Worm (Caenorhabditis elegans): ENCODE measurements around the gene pfd-4.
A peak's percentile ranks its signal among the peaks of the same experiment; 100 is the strongest.

The pfd-4 gene

ce11 chrIV:11287511-11287910 is 27.5 kb upstream of the pfd-4 start, which contains the start of gene F54D1.6:
Gene F54D1.6, plus strand, starts transcription at chrIV:11287811.
- TF ChIP-seq Y56A3A.18 (GFP tag; IDR thresholded peaks at IDR 0.05) (no peak), cebp-1 (GFP tag; IDR thresholded peaks at IDR 0.05) (no peak), cebp-1 (tag; optimal IDR thresholded peaks at IDR 0.05) (no peak), lsl-1 (GFP tag; optimal IDR thresholded peaks at IDR 0.05) (no peak), sdz-38 (tag; optimal IDR thresholded peaks at IDR 0.05) (no peak), egl-18 (GFP tag; IDR thresholded peaks at IDR 0.05) (no peak), ets-4 (GFP tag; optimal IDR thresholded peaks at IDR 0.05) (no peak), nhr-179 (tag; optimal IDR thresholded peaks at IDR 0.05) (no peak), ztf-28 (GFP tag; IDR thresholded peaks at IDR 0.05) (no peak), hlh-12 (tag; optimal IDR thresholded peaks at IDR 0.05) (no peak), nfya-1 (tag; optimal IDR thresholded peaks at IDR 0.05; ENCODE audit: borderline replicate concordance, insufficient read depth) (no peak), nhr-80 (tag; optimal IDR thresholded peaks at IDR 0.05) (no peak), attf-3 (GFP tag; conservative IDR thresholded peaks at IDR 0.05) (no peak), ceh-79 (tag; optimal IDR thresholded peaks at IDR 0.05) (no peak)

ce11 chrIV:11288965-11289364 is 26.0 kb upstream of the pfd-4 start:
- TF ChIP-seq let-607 (tag; optimal IDR thresholded peaks at IDR 0.05) (no peak), nhr-80 (tag; optimal IDR thresholded peaks at IDR 0.05) (peak; percentile 91), rpc-1 (optimal IDR thresholded peaks at IDR 0.05) (no peak), rpc-1 (tag; optimal IDR thresholded peaks at IDR 0.05) (no peak), dox-1 (GFP tag; IDR thresholded peaks at IDR 0.05) (peak; percentile 62), ztf-25 (GFP tag; IDR thresholded peaks at IDR 0.05) (no peak), Y79H2A.3 (GFP tag; conservative IDR thresholded peaks at IDR 0.05) (no peak), tbp1 (GFP tag; optimal IDR thresholded peaks at IDR 0.05) (peak; percentile 21), cebp-1 (GFP tag; IDR thresholded peaks at IDR 0.05) (no peak), cebp-1 (tag; optimal IDR thresholded peaks at IDR 0.05) (peak; percentile 32), ets-4 (GFP tag; optimal IDR thresholded peaks at IDR 0.05) (peak; percentile 46)

- TF ChIP-seq lin-35 (GFP tag; optimal IDR thresholded peaks at IDR 0.05) (no peak), lin-26 (GFP tag; IDR thresholded peaks at IDR 0.05) (no peak), F55B11.4 (tag; optimal IDR thresholded peaks at IDR 0.05; ENCODE audit: borderline replicate concordance, insufficient read depth) (no peak), hrde-1 (tag; optimal IDR thresholded peaks at IDR 0.05; ENCODE audit: borderline replicate concordance) (no peak), efl-1 (GFP tag; optimal IDR thresholded peaks at IDR 0.05) (no peak), Y67H2A.10 (GFP tag; conservative IDR thresholded peaks at IDR 0.05) (no peak), bed-1 (GFP tag; IDR thresholded peaks at IDR 0.05) (no peak), hlh-26 (GFP tag; conservative IDR thresholded peaks at IDR 0.05) (no peak), sptf-2 (GFP tag; optimal IDR thresholded peaks at IDR 0.05) (no peak), mcd-1 (GFP tag; IDR thresholded peaks at IDR 0.05) (no peak), rpc-1 (optimal IDR thresholded peaks at IDR 0.05) (no peak), rpc-1 (tag; optimal IDR thresholded peaks at IDR 0.05) (no peak), tlf-1 (GFP tag; optimal IDR thresholded peaks at IDR 0.05) (no peak), egl-44 (GFP tag; IDR thresholded peaks at IDR 0.05) (no peak), lin-40 (tag; optimal IDR thresholded peaks at IDR 0.05) (no peak)
Observed at ce11 chrIV:11296787-11297186, 18.2 kb upstream of the pfd-4 start, which contains the start of gene mttu-1. Gene mttu-1, minus strand, starts transcription at chrIV:11296887.
